Worm (Caenorhabditis elegans): ENCODE data around the gene T10G3.8.

- no peak for TF ChIP-seq rnt-1 (tag; optimal IDR thresholded peaks at IDR 0.05)
- TF ChIP-seq nhr-85 (tag) = no peak
- TF ChIP-seq lir-3 (tag; optimal IDR thresholded peaks at IDR 0.05; ENCODE audit: poor library complexity) = no peak
- TF ChIP-seq lin-15B (tag; optimal IDR thresholded peaks at IDR 0.05) = no peak
- TF ChIP-seq mdl-1 (tag; optimal IDR thresholded peaks at IDR 0.05) = no peak
- TF ChIP-seq nhr-11 (tag; optimal IDR thresholded peaks at IDR 0.05) = no peak
- TF ChIP-seq ceh-90 (tag; optimal IDR thresholded peaks at IDR 0.05) = no peak
- no peak for TF ChIP-seq unc-62 (GFP tag; optimal IDR thresholded peaks at IDR 0.05)
- no peak for TF ChIP-seq fos-1 (tag; optimal IDR thresholded peaks at IDR 0.05)
- no peak for TF ChIP-seq unc-86 (tag; optimal IDR thresholded peaks at IDR 0.05)
- TF ChIP-seq aly-2 (tag; optimal IDR thresholded peaks at IDR 0.05) = no peak
- no peak for TF ChIP-seq ceh-63 (GFP tag; optimal IDR thresholded peaks at IDR 0.05)
Measured at ce11 chrV:13453334-13453733, 22.9 kb downstream of the T10G3.8 start, which contains the start of gene lurp-2.
